Worm (Caenorhabditis elegans): ENCODE results near the gene ZC302.3.

Gene ZC302.3

ce11 chrV:10715158-10716152 lies 25.8 kb downstream of the ZC302.3 start (continued):
- TF ChIP-seq unc-39 (tag; optimal IDR thresholded peaks at IDR 0.05) = peak; percentile 43
- TF ChIP-seq R02D3.7 (tag; optimal IDR thresholded peaks at IDR 0.05) = no peak
- no peak for TF ChIP-seq elt-1 (tag; optimal IDR thresholded peaks at IDR 0.05)
- TF ChIP-seq ztf-4 (tag; optimal IDR thresholded peaks at IDR 0.05) = peak; percentile 95
- peak; percentile 100 for TF ChIP-seq Y55F3AM.14 (GFP tag; optimal IDR thresholded peaks at IDR 0.05)
- TF ChIP-seq dmd-4 (tag; optimal IDR thresholded peaks at IDR 0.05) = no peak
- TF ChIP-seq ztf-1 (GFP tag; conservative IDR thresholded peaks at IDR 0.05) = no peak
- peak; percentile 94 for TF ChIP-seq nhr-25 (tag; optimal IDR thresholded peaks at IDR 0.05)

DNA sequence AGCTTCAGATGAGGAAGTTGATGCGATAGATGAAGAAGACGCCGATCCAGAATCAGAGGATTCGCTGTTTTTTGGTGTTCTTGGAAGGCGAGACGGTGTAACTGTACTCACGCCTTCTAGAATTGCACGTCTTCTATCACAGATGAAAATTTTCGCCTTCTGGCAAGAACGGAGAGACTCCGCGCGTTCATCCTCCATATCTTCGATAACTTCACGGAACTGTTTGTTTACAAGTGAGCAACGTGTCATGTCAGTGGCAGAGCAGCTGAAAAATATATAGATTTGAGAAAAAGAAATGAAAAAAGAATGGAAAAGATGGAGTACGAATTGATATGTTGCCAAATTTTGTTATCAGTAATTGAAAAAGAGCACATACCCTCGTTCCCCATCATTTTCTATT lies 26.6 kb downstream of the ZC302.3 start:
- TF ChIP-seq Y55F3AM.14 (GFP tag; optimal IDR thresholded peaks at IDR 0.05) (peak; percentile 56), ztf-11 (tag; optimal IDR thresholded peaks at IDR 0.05) (no peak)

DNA sequence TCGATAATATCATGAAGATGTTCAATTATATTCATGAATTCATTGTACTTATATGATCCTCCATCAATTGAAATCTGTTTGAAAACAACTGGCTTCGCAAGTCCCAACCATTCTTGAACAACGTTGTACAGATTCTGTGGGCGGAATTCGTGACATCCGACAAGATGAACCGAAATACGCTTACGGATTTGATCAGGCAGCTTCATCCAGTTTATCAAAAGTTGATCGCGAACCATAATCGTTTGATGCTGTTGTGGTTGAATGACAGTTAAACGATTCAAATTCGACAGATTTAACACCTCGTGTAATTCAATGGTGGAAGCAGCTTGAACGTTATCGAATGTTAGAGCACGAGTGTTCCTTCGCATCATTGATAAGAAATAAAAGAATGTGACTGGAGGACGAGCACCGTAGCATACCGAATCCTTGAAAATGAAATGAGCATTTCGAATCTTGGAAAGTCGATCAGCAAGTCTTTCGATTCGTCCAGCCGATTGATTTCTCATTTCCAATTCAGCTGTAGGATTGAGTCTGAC lies 27.5 kb downstream of the ZC302.3 start:
- TF ChIP-seq C34F6.9 (tag; optimal IDR thresholded peaks at IDR 0.05) (no peak), nhr-237 (tag; optimal IDR thresholded peaks at IDR 0.05) (no peak), nhr-25 (tag; optimal IDR thresholded peaks at IDR 0.05) (no peak), dmd-4 (tag; optimal IDR thresholded peaks at IDR 0.05) (no peak), snpc-4 (tag; optimal IDR thresholded peaks at IDR 0.05) (no peak), nhr-21 (tag; optimal IDR thresholded peaks at IDR 0.05) (no peak), ZK546.5 (tag; optimal IDR thresholded peaks at IDR 0.05) (no peak), elt-1 (tag; optimal IDR thresholded peaks at IDR 0.05) (no peak), lsy-2 (tag; optimal IDR thresholded peaks at IDR 0.05) (no peak), alr-1 (tag; optimal IDR thresholded peaks at IDR 0.05) (no peak), mab-5 (tag; optimal IDR thresholded peaks at IDR 0.05) (no peak), ztf-4 (tag; optimal IDR thresholded peaks at IDR 0.05) (no peak), blmp-1 (tag; optimal IDR thresholded peaks at IDR 0.05; ENCODE audit: insufficient read depth) (no peak), crh-2 (tag; optimal IDR thresholded peaks at IDR 0.05) (no peak), unc-62 (GFP tag; optimal IDR thresholded peaks at IDR 0.05) (no peak), nhr-129 (tag; optimal IDR thresholded peaks at IDR 0.05) (no peak), R02D3.7 (tag; optimal IDR thresholded peaks at IDR 0.05) (no peak), egl-27 (tag; optimal IDR thresholded peaks at IDR 0.05) (no peak), ama-1 (optimal IDR thresholded peaks at IDR 0.05) (no peak), nhr-6 (tag; optimal IDR thresholded peaks at IDR 0.05) (no peak)

DNA sequence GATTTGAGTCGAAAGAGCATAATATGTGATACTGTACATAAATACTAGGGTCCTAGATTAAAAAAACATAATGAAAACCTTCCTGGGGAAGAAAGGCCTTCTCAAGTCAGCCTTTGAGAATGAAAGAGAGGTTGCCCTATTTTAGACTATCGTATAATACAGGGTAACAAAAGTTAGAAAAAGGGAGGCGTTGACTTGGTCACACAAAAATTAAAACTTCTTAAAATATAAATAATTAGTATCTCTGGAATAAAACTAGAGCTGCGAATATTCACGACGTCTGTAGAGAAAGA lies 28.7 kb downstream of the ZC302.3 start:
- TF ChIP-seq ceh-82 (tag; optimal IDR thresholded peaks at IDR 0.05) (no peak), nhr-21 (tag; optimal IDR thresholded peaks at IDR 0.05) (no peak), nhr-12 (tag; optimal IDR thresholded peaks at IDR 0.05) (peak; percentile 14), crh-2 (tag; optimal IDR thresholded peaks at IDR 0.05) (no peak), sem-4 (tag; optimal IDR thresholded peaks at IDR 0.05) (no peak), zag-1 (tag; optimal IDR thresholded peaks at IDR 0.05) (peak; percentile 34), mdl-1 (tag; optimal IDR thresholded peaks at IDR 0.05) (no peak), unc-55 (GFP tag; optimal IDR thresholded peaks at IDR 0.05) (no peak), dmd-4 (tag; optimal IDR thresholded peaks at IDR 0.05) (no peak)

- no peak for TF ChIP-seq unc-62 (GFP tag; optimal IDR thresholded peaks at IDR 0.05)
- no peak for TF ChIP-seq dmd-4 (tag; optimal IDR thresholded peaks at IDR 0.05)
- TF ChIP-seq nhr-25 (tag; optimal IDR thresholded peaks at IDR 0.05) = peak; percentile 30
- no peak for TF ChIP-seq sem-4 (tag; optimal IDR thresholded peaks at IDR 0.05)
- TF ChIP-seq Y55F3AM.14 (GFP tag; optimal IDR thresholded peaks at IDR 0.05) = peak; percentile 66
- no peak for TF ChIP-seq nhr-12 (tag; optimal IDR thresholded peaks at IDR 0.05)
- no peak for TF ChIP-seq ztf-4 (tag; optimal IDR thresholded peaks at IDR 0.05)
- TF ChIP-seq gmeb-1 (tag; optimal IDR thresholded peaks at IDR 0.05) = no peak
- peak; percentile 42 for TF ChIP-seq sma-3 (GFP tag; optimal IDR thresholded peaks at IDR 0.05)
- TF ChIP-seq lin-11 (tag; optimal IDR thresholded peaks at IDR 0.05) = no peak
- TF ChIP-seq ztf-11 (tag; optimal IDR thresholded peaks at IDR 0.05) = no peak
- TF ChIP-seq unc-39 (tag; optimal IDR thresholded peaks at IDR 0.05) = no peak
- no peak for TF ChIP-seq nhr-129 (tag; optimal IDR thresholded peaks at IDR 0.05)
- peak; percentile 81 for TF ChIP-seq ama-1 (optimal IDR thresholded peaks at IDR 0.05)
- TF ChIP-seq R02D3.7 (tag; optimal IDR thresholded peaks at IDR 0.05) = no peak
- TF ChIP-seq ceh-82 (tag; optimal IDR thresholded peaks at IDR 0.05) = no peak
- no peak for TF ChIP-seq elt-1 (tag; optimal IDR thresholded peaks at IDR 0.05)
- TF ChIP-seq nhr-21 (tag; optimal IDR thresholded peaks at IDR 0.05) = peak; percentile 36
- no peak for TF ChIP-seq elt-3 (tag; optimal IDR thresholded peaks at IDR 0.05)
- no peak for TF ChIP-seq unc-55 (GFP tag; optimal IDR thresholded peaks at IDR 0.05)
- no peak for TF ChIP-seq lsy-2 (tag; optimal IDR thresholded peaks at IDR 0.05)
- TF ChIP-seq crh-2 (tag; optimal IDR thresholded peaks at IDR 0.05) = no peak
- no peak for TF ChIP-seq mdl-1 (tag; optimal IDR thresholded peaks at IDR 0.05)
- TF ChIP-seq ztf-1 (GFP tag; conservative IDR thresholded peaks at IDR 0.05) = 0 out of 2 replicates have a peak, but pooled peaks have one; percentile 21
- TF ChIP-seq nhr-237 (tag; optimal IDR thresholded peaks at IDR 0.05) = no peak
- no peak for TF ChIP-seq peb-1 (tag; optimal IDR thresholded peaks at IDR 0.05)
- no peak for TF ChIP-seq ZK546.5 (tag; optimal IDR thresholded peaks at IDR 0.05)
- no peak for TF ChIP-seq nhr-11 (tag; optimal IDR thresholded peaks at IDR 0.05)
- no peak for TF ChIP-seq alr-1 (tag; optimal IDR thresholded peaks at IDR 0.05)
These were observed 29.2 kb downstream of the ZC302.3 start for ce11 chrV:10711829-10712607.

All from whole organism, L2 larva.